Fruit fly (Drosophila melanogaster): ENCODE data around the gene CG12541.

Gene CG12541

dm6 chrX:7004101-7004700, 61.7 kb downstream of the CG12541 start (continued):
- no peak for TF ChIP-seq prd (optimal IDR thresholded peaks at IDR 0.05)
- TF ChIP-seq prd (GFP tag; IDR thresholded peaks at IDR 0.05) = peak; percentile 73
- peak; percentile 65; the same call in 1 of the 2 replicates for TF ChIP-seq HLH3B (GFP tag; IDR thresholded peaks at IDR 0.05)
- peak; percentile 65 for TF ChIP-seq E2f2 (GFP tag; IDR thresholded peaks at IDR 0.05)
- peak; percentile 66 for TF ChIP-seq CG4854 (GFP tag; optimal IDR thresholded peaks at IDR 0.05)
- TF ChIP-seq kah (GFP tag; optimal IDR thresholded peaks at IDR 0.05) = peak; percentile 45
- peak; percentile 92 for TF ChIP-seq Xrp1 (GFP tag; IDR thresholded peaks at IDR 0.05)
- TF ChIP-seq inv (GFP tag; IDR thresholded peaks at IDR 0.05; ENCODE audit: partially characterized antibody) = no peak
- peak; percentile 50; the same call in 1 of the 2 replicates for TF ChIP-seq peb (GFP tag; IDR thresholded peaks at IDR 0.05)
- TF ChIP-seq Drgx (GFP tag; IDR thresholded peaks at IDR 0.05) = no peak
- peak; percentile 98 for TF ChIP-seq ac (GFP tag; optimal IDR thresholded peaks at IDR 0.05)
- peak; percentile 74 for TF ChIP-seq zen (tag; optimal IDR thresholded peaks at IDR 0.05)
- TF ChIP-seq CG1602 (GFP tag; optimal IDR thresholded peaks at IDR 0.05) = peak; percentile 83
- peak; percentile 72 for TF ChIP-seq CG4424 (GFP tag; optimal IDR thresholded peaks at IDR 0.05)
- no peak for TF ChIP-seq Dref (GFP tag; IDR thresholded peaks at IDR 0.05)
- TF ChIP-seq fd3F (GFP tag; optimal IDR thresholded peaks at IDR 0.05) = peak; percentile 51
- peak; percentile 37 for TF ChIP-seq CG30403 (GFP tag; optimal IDR thresholded peaks at IDR 0.05)
- no peak for TF ChIP-seq CG14860 (GFP tag; IDR thresholded peaks at IDR 0.05; ENCODE audit: partially characterized antibody)
- peak; percentile 71 for TF ChIP-seq CG17385 (GFP tag; optimal IDR thresholded peaks at IDR 0.05)
- TF ChIP-seq Ada2b (GFP tag; IDR thresholded peaks at IDR 0.05) = no peak
- peak; percentile 39; the same call in 1 of the 2 replicates for TF ChIP-seq Nf-YA (GFP tag; IDR thresholded peaks at IDR 0.05)
- peak; percentile 43 for TF ChIP-seq Dek (tag; optimal IDR thresholded peaks at IDR 0.05)
- TF ChIP-seq hbn (GFP tag; IDR thresholded peaks at IDR 0.05; ENCODE audit: partially characterized antibody) = no peak
- TF ChIP-seq CG10366 (GFP tag; IDR thresholded peaks at IDR 0.05) = peak; percentile 47; the same call in 1 of the 2 replicates
- peak; percentile 10 for TF ChIP-seq nmo (GFP tag; optimal IDR thresholded peaks at IDR 0.05)
- TF ChIP-seq NFAT (GFP tag; IDR thresholded peaks at IDR 0.05) = no peak; the same call in 1 of the 2 replicates
- no peak for TF ChIP-seq Poxn (GFP tag; IDR thresholded peaks at IDR 0.05)
- TF ChIP-seq Atf-2 (GFP tag; optimal IDR thresholded peaks at IDR 0.05) = peak; percentile 88
- peak; percentile 8 for TF ChIP-seq ind (GFP tag; optimal IDR thresholded peaks at IDR 0.05)
- no peak for TF ChIP-seq fru (optimal IDR thresholded peaks at IDR 0.05)
- TF ChIP-seq dpn (GFP tag; optimal IDR thresholded peaks at IDR 0.05) = peak; percentile 47 to 70
- TF ChIP-seq CG18619 (GFP tag; optimal IDR thresholded peaks at IDR 0.05) = peak; percentile 82
- TF ChIP-seq hth (optimal IDR thresholded peaks at IDR 0.05) = no peak
- peak; percentile 42 for TF ChIP-seq az2 (GFP tag; optimal IDR thresholded peaks at IDR 0.05)
- peak; percentile 62 for TF ChIP-seq CG31388 (GFP tag; optimal IDR thresholded peaks at IDR 0.05)
- TF ChIP-seq CG1233 (GFP tag; optimal IDR thresholded peaks at IDR 0.05) = peak; percentile 91
- peak; percentile 26 for TF ChIP-seq fu2 (GFP tag; optimal IDR thresholded peaks at IDR 0.05)
- TF ChIP-seq CG13424 (tag; optimal IDR thresholded peaks at IDR 0.05) = peak; percentile 73
- TF ChIP-seq Neu2 (GFP tag; optimal IDR thresholded peaks at IDR 0.05; ENCODE audit: borderline replicate concordance) = peak; percentile 44
- TF ChIP-seq CG11723 (GFP tag; optimal IDR thresholded peaks at IDR 0.05) = peak; percentile 84
- peak; percentile 83 for TF ChIP-seq HmgZ (tag; optimal IDR thresholded peaks at IDR 0.05)
- TF ChIP-seq emc (GFP tag; optimal IDR thresholded peaks at IDR 0.05) = peak; percentile 20
- peak; percentile 89 for TF ChIP-seq ci (GFP tag; IDR thresholded peaks at IDR 0.05)
- no peak; the same call in 1 of the 2 replicates for TF ChIP-seq ham (GFP tag; IDR thresholded peaks at IDR 0.05)
- peak; percentile 75 for TF ChIP-seq pnt (GFP tag; optimal IDR thresholded peaks at IDR 0.05)
- TF ChIP-seq CG12769 (tag; optimal IDR thresholded peaks at IDR 0.05) = peak; percentile 75
- no peak for TF ChIP-seq amos (GFP tag; IDR thresholded peaks at IDR 0.05; ENCODE audit: partially characterized antibody)
- TF ChIP-seq br (optimal IDR thresholded peaks at IDR 0.05) = no peak
- peak; percentile 85 for TF ChIP-seq CG18599 (GFP tag; optimal IDR thresholded peaks at IDR 0.05)
- TF ChIP-seq Mes4 (GFP tag; optimal IDR thresholded peaks at IDR 0.05) = peak; percentile 91
- peak; percentile 39 for TF ChIP-seq CG18011 (GFP tag; optimal IDR thresholded peaks at IDR 0.05)

Measured in whole organism, embryonic.